Fruit fly (Drosophila melanogaster): ENCODE data around the gene Sirt1.

DNA sequence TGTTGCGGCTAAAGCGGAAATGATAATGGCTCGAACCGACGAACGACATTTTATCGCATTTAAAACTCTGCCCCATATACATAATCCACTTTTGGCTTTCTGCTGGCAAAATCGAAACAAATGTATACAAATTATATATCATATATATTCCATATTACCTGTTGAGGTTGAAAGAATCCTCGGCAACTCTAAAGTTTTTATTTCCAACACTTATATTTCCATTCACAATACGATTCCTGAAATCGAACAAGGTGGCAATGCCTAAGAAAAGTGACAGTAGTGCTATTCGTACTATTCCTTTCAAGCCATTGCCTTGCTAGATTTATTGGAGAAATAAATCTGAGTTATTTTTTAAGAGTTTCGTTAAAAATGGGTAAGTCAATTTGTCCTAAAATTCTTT is 6.9 kb upstream of the Sirt1 start, which contains the start of gene Pk34A:
- TF ChIP-seq CG1620 (GFP tag; optimal IDR thresholded peaks at IDR 0.05), result no peak
- TF ChIP-seq Crg-1 (GFP tag; optimal IDR thresholded peaks at IDR 0.05), result no peak
- no peak for TF ChIP-seq CG14711 (tag; optimal IDR thresholded peaks at IDR 0.05)
- no peak for TF ChIP-seq CG33017 (tag; optimal IDR thresholded peaks at IDR 0.05)
- TF ChIP-seq bab1 (GFP tag; optimal IDR thresholded peaks at IDR 0.05), result no peak
- no peak for TF ChIP-seq CG12768 (GFP tag; optimal IDR thresholded peaks at IDR 0.05)
- no peak for TF ChIP-seq toe (GFP tag; optimal IDR thresholded peaks at IDR 0.05)
- no peak for TF ChIP-seq tj (GFP tag; optimal IDR thresholded peaks at IDR 0.05)
- no peak for TF ChIP-seq ovo (GFP tag; optimal IDR thresholded peaks at IDR 0.05)
- no peak for TF ChIP-seq Hr96 (GFP tag; optimal IDR thresholded peaks at IDR 0.05)
